Worm (Caenorhabditis elegans) whole organism, L1 larva: ENCODE results near the gene Y47D7A.11.

Experiments used
- ama-1 ChIP-seq: fragments of 150-350 bp; optimal IDR thresholded peaks from 2 replicates; lab custom pipeline; 2014
- ets-5 ChIP-seq: fragments of 200-800 bp; sonication (Bioruptor generic); IDR thresholded peaks from 2 replicates; pipeline ENCODE4 v1.3.6; 2022; ENCODE audit warnings: missing genetic modification characterization, missing compliant biosample characterization
- jun-1 ChIP-seq: fragments of 150-350 bp; optimal IDR thresholded peaks from 2 replicates; lab custom pipeline; 2014; ENCODE audit warnings: missing biosample characterization, missing genetic modification reagents, missing genetic modification characterization
- lsy-2 ChIP-seq, 2 experiments: fragments of 150-350 bp; optimal IDR thresholded peaks; 2 replicates each; lab custom pipeline; 2014; ENCODE audit warnings: missing biosample characterization in 2 of 2, missing genetic modification characterization in 2 of 2
- mef-2 ChIP-seq: fragments of 150-350 bp; optimal IDR thresholded peaks from 2 replicates; lab custom pipeline; 2014; ENCODE audit warnings: missing biosample characterization, missing genetic modification characterization
- nhr-28 ChIP-seq: fragments of 150-350 bp; optimal IDR thresholded peaks from 2 replicates; lab custom pipeline; 2014; ENCODE audit warnings: missing biosample characterization, missing genetic modification characterization
- zag-1 ChIP-seq: fragments of 150-350 bp; optimal IDR thresholded peaks from 2 replicates; lab custom pipeline; 2014; ENCODE audit warnings: missing biosample characterization, missing genetic modification characterization

- TF ChIP-seq zag-1 (tag; lab: Kevin White, UChicago) (no peak), ama-1 (lab: Kevin White, UChicago) (no peak), jun-1 (tag; lab: Kevin White, UChicago) (no peak), ets-5 (GFP tag; lab: Robert Waterston, UW) (no peak), mef-2 (tag; lab: Kevin White, UChicago) (no peak), lsy-2 (tag; optimal IDR thresholded peaks at IDR 0.05; lab: Kevin White, UChicago) (no peak), nhr-28 (no peak)
Measured at ce11 chrV:4423087-4423486, 5.0 kb downstream of the Y47D7A.11 start.
